Worm (Caenorhabditis elegans): ENCODE data around the gene T28C12.15.

DNA sequence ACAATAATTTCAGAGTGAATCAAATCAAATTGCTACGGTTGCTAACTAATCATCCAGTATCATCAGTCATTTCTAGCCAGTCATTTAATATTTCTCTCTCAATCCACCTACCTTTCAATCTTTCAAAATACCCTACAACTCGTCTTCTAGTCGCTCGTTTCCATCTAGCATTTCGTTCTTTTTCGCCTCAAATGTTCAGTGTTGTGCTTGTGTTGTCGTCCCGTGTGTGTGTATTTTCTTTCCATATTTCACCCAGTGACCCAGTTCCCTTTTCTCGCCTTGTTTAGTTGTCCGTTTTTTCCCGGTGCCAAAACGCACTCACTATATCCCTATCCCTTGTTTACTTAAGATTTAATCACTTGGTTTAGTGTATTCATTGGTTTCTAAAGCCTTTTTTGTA is 40.1 kb upstream of the T28C12.15 start:
- no peak for TF ChIP-seq gmeb-2 (tag; optimal IDR thresholded peaks at IDR 0.05)
- TF ChIP-seq ref-2 (tag; optimal IDR thresholded peaks at IDR 0.05): no peak
- TF ChIP-seq lin-11 (tag; optimal IDR thresholded peaks at IDR 0.05): no peak
- no peak for TF ChIP-seq sox-4 (tag; optimal IDR thresholded peaks at IDR 0.05)
- no peak for TF ChIP-seq ceh-48 (tag; optimal IDR thresholded peaks at IDR 0.05)
